Fruit fly (Drosophila melanogaster): Measurements from ENCODE around the gene CG9922.

CG9922 gene

DNA sequence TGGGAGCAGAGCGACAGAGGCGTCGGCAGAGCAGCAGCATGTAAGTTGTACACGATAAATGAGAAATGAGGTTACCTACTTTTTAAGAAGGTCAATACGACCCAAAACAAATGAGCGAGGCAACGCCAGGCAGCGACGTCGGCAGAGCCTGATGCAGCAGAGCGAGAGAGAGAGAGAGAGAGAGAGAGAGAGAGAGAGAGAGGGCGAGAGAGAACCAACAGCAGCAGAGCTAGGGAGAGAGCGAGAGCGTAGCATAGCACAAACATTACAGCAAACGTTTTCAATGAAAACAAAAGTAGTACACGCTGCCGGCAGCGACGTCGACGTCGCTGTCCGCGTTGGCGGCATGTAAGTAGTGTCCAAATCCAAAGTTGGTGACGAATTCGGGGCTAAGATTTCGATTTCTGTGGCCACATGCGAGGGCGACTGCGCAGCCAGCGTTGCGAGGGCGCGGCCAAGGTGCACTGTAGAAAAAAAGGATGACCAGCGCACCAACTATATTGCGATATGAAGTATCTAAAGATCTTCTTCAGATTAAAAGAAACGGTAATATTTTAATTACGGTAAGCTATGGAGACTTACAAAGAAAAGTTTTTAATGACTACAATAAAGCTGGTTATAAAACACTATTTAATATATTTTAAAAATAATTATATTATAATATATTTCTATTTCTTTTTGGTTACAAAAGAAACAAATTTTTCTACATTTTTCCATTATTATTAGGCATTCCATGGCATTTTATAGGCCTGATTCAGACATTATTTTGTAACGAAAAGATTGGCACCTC, 18.4 kb downstream of the CG9922 start (continued):
- TF ChIP-seq lilli (GFP tag; optimal IDR thresholded peaks at IDR 0.05) = peak; percentile 38
- TF ChIP-seq bcd (GFP tag; optimal IDR thresholded peaks at IDR 0.05) = peak; percentile 88
- no peak for TF ChIP-seq br (optimal IDR thresholded peaks at IDR 0.05)
- TF ChIP-seq CHES-1-like (GFP tag; optimal IDR thresholded peaks at IDR 0.05) = peak; percentile 16
- TF ChIP-seq CG8388 (GFP tag; optimal IDR thresholded peaks at IDR 0.05) = peak; percentile 85
- TF ChIP-seq gt (GFP tag; IDR thresholded peaks at IDR 0.05) = no peak
- peak; percentile 15 for TF ChIP-seq CG4854 (GFP tag; optimal IDR thresholded peaks at IDR 0.05)
- TF ChIP-seq CG2889 (GFP tag; IDR thresholded peaks at IDR 0.05) = no peak; the same call in 2 of the 3 replicates
- TF ChIP-seq NC2β (GFP tag; optimal IDR thresholded peaks at IDR 0.05) = peak; percentile 18
- no peak for TF ChIP-seq Sin3A (optimal IDR thresholded peaks at IDR 0.05)
- peak; percentile 89 for TF ChIP-seq CG18262 (tag; optimal IDR thresholded peaks at IDR 0.05)
- peak; percentile 66 for TF ChIP-seq CG11723 (GFP tag; optimal IDR thresholded peaks at IDR 0.05)
- 0 out of 3 replicates have a peak, but pooled peaks have one; percentile 79 for TF ChIP-seq CG3726 (GFP tag; IDR thresholded peaks at IDR 0.05)
- no peak for TF ChIP-seq hkb (optimal IDR thresholded peaks at IDR 0.05)
- peak; percentile 80 for TF ChIP-seq hkb (GFP tag; IDR thresholded peaks at IDR 0.05)
- TF ChIP-seq CG9609 (GFP tag; optimal IDR thresholded peaks at IDR 0.05) = peak; percentile 51
- TF ChIP-seq CoRest (tag; optimal IDR thresholded peaks at IDR 0.05) = peak; percentile 94
- peak; percentile 83 for TF ChIP-seq CG6854 (GFP tag; optimal IDR thresholded peaks at IDR 0.05)
- TF ChIP-seq tin (GFP tag; optimal IDR thresholded peaks at IDR 0.05) = peak; percentile 68
- no peak for TF ChIP-seq Mes4 (GFP tag; optimal IDR thresholded peaks at IDR 0.05)
- TF ChIP-seq CG12299 (tag; optimal IDR thresholded peaks at IDR 0.05) = peak; percentile 18
- TF ChIP-seq Neu2 (GFP tag; optimal IDR thresholded peaks at IDR 0.05; ENCODE audit: borderline replicate concordance) = no peak
- TF ChIP-seq pnt (GFP tag; optimal IDR thresholded peaks at IDR 0.05) = peak; percentile 31
- TF ChIP-seq CG13287 (GFP tag; IDR thresholded peaks at IDR 0.05; ENCODE audit: partially characterized antibody) = peak; percentile 57
- TF ChIP-seq CG31224 (GFP tag; IDR thresholded peaks at IDR 0.05) = peak; percentile 37; the same call in 1 of the 2 replicates
- no peak; the same call in 2 of the 3 replicates for TF ChIP-seq zen2 (GFP tag; IDR thresholded peaks at IDR 0.05; ENCODE audit: partially characterized antibody)
- TF ChIP-seq CG17186 (GFP tag; optimal IDR thresholded peaks at IDR 0.05) = no peak
- peak; percentile 75 for TF ChIP-seq CG5245 (GFP tag; optimal IDR thresholded peaks at IDR 0.05)
- TF ChIP-seq gce (GFP tag; IDR thresholded peaks at IDR 0.05) = peak; percentile 66; the same call in 1 of the 3 replicates
- peak; percentile 59 for TF ChIP-seq Fer2 (tag; optimal IDR thresholded peaks at IDR 0.05)
- TF ChIP-seq nau (GFP tag; optimal IDR thresholded peaks at IDR 0.05) = peak; percentile 47
- TF ChIP-seq aop (GFP tag; IDR thresholded peaks at IDR 0.05) = no peak
- TF ChIP-seq Jarid2 (GFP tag; optimal IDR thresholded peaks at IDR 0.05) = peak; percentile 60
- TF ChIP-seq CG11560 (tag; IDR thresholded peaks at IDR 0.05) = no peak
- 0 out of 2 replicates have a peak, but pooled peaks have one; percentile 2 for TF ChIP-seq Ravus (GFP tag; IDR thresholded peaks at IDR 0.05)
- TF ChIP-seq ewg (GFP tag; optimal IDR thresholded peaks at IDR 0.05) = peak; percentile 85
- TF ChIP-seq ci (GFP tag; IDR thresholded peaks at IDR 0.05) = peak; percentile 71
- no peak for TF ChIP-seq vfl (GFP tag; optimal IDR thresholded peaks at IDR 0.05)
- peak; percentile 70 for TF ChIP-seq CG15514 (GFP tag; optimal IDR thresholded peaks at IDR 0.05)
- no peak for TF ChIP-seq CG16813 (GFP tag; IDR thresholded peaks at IDR 0.05; ENCODE audit: partially characterized antibody)
- TF ChIP-seq Abd-B (GFP tag; optimal IDR thresholded peaks at IDR 0.05) = peak; percentile 90
- TF ChIP-seq CG10979 (tag; optimal IDR thresholded peaks at IDR 0.05) = peak; percentile 85
- TF ChIP-seq luna (GFP tag; optimal IDR thresholded peaks at IDR 0.05) = no peak
- TF ChIP-seq sc (optimal IDR thresholded peaks at IDR 0.05) = no peak
- peak; percentile 68 for TF ChIP-seq sc (GFP tag; optimal IDR thresholded peaks at IDR 0.05)
- peak; percentile 10 for TF ChIP-seq Side (GFP tag; optimal IDR thresholded peaks at IDR 0.05)
- peak; percentile 67 for TF ChIP-seq Nf-YB (GFP tag; optimal IDR thresholded peaks at IDR 0.05)
- TF ChIP-seq CG13624 (GFP tag; optimal IDR thresholded peaks at IDR 0.05) = peak; percentile 29
- TF ChIP-seq CG4820 (GFP tag; optimal IDR thresholded peaks at IDR 0.05) = peak; percentile 80
- no peak for TF ChIP-seq sim (GFP tag; IDR thresholded peaks at IDR 0.05)
